Worm (Caenorhabditis elegans): ENCODE measurements around the gene C34C12.2.

Gene C34C12.2

ce11 chrIII:3482291-3482690 lies 28.7 kb downstream of the C34C12.2 start, which contains the start of gene C34C12.6:
Gene C34C12.6, plus strand, starts transcription at chrIII:3482591.
- TF ChIP-seq repo-1 (tag; optimal IDR thresholded peaks at IDR 0.05) (no peak), C06A6.2 (GFP tag; conservative IDR thresholded peaks at IDR 0.05) (no peak), fkh-3 (tag; optimal IDR thresholded peaks at IDR 0.05) (no peak), sptf-2 (GFP tag; optimal IDR thresholded peaks at IDR 0.05) (no peak), hmg-1.2 (GFP tag; IDR thresholded peaks at IDR 0.05) (no peak)

- no peak for TF ChIP-seq D2030.7 (GFP tag; IDR thresholded peaks at IDR 0.05)
- TF ChIP-seq K11D2.4 (GFP tag; IDR thresholded peaks at IDR 0.05) = no peak
- no peak for TF ChIP-seq dpff-1 (tag; optimal IDR thresholded peaks at IDR 0.05)
- TF ChIP-seq T26A5.8 (tag; optimal IDR thresholded peaks at IDR 0.05) = no peak
- no peak for TF ChIP-seq efl-1 (GFP tag; optimal IDR thresholded peaks at IDR 0.05)
- TF ChIP-seq aptf-2 (GFP tag; conservative IDR thresholded peaks at IDR 0.05) = no peak
- TF ChIP-seq tbx-9 (tag; optimal IDR thresholded peaks at IDR 0.05; ENCODE audit: borderline replicate concordance) = no peak
- TF ChIP-seq rec-8 (tag; optimal IDR thresholded peaks at IDR 0.05) = no peak
- no peak for TF ChIP-seq ceh-79 (tag; optimal IDR thresholded peaks at IDR 0.05)
- TF ChIP-seq chd-7 (tag; optimal IDR thresholded peaks at IDR 0.05) = no peak
- TF ChIP-seq F39B2.1 (GFP tag; IDR thresholded peaks at IDR 0.05) = no peak
- no peak for TF ChIP-seq lin-54 (GFP tag; optimal IDR thresholded peaks at IDR 0.05)
- TF ChIP-seq snpc-1.3 (tag; optimal IDR thresholded peaks at IDR 0.05; ENCODE audit: insufficient read depth) = no peak
- TF ChIP-seq athp-1 (tag; optimal IDR thresholded peaks at IDR 0.05) = no peak
- no peak for TF ChIP-seq unc-130 (GFP tag; optimal IDR thresholded peaks at IDR 0.05)
- TF ChIP-seq dpl-1 (GFP tag; optimal IDR thresholded peaks at IDR 0.05) = no peak
Observed at ce11 chrIII:3484995-3485394, 31.4 kb downstream of the C34C12.2 start.

- TF ChIP-seq rpc-1 (optimal IDR thresholded peaks at IDR 0.05) (no peak), rpc-1 (tag; optimal IDR thresholded peaks at IDR 0.05) (no peak), F37B4.10 (GFP tag; IDR thresholded peaks at IDR 0.05) (no peak), nhr-179 (tag; optimal IDR thresholded peaks at IDR 0.05) (no peak), gei-17 (GFP tag; optimal IDR thresholded peaks at IDR 0.05) (no peak), T07F8.4 (tag; optimal IDR thresholded peaks at IDR 0.05) (no peak)
Observed at ce11 chrIII:3486055-3486454, 32.5 kb downstream of the C34C12.2 start.

- TF ChIP-seq B0035.1 (tag; optimal IDR thresholded peaks at IDR 0.05) (no peak), ztf-26 (tag; optimal IDR thresholded peaks at IDR 0.05) (no peak), unc-130 (GFP tag; optimal IDR thresholded peaks at IDR 0.05) (no peak), Y95B8A.8 (GFP tag; IDR thresholded peaks at IDR 0.05) (no peak), mes-4 (tag; optimal IDR thresholded peaks at IDR 0.05) (no peak)
Observed at ce11 chrIII:3487133-3487532, 33.5 kb downstream of the C34C12.2 start.

ce11 chrIII:3488224-3488623 lies 34.6 kb downstream of the C34C12.2 start, which contains the start of gene C34C12.7:
Gene C34C12.7, minus strand, starts transcription at chrIII:3488341.
- TF ChIP-seq hmg-1.2 (GFP tag; IDR thresholded peaks at IDR 0.05) (peak; percentile 65), F23B12.7 (tag; optimal IDR thresholded peaks at IDR 0.05; ENCODE audit: insufficient read depth) (no peak), F33H1.4 (GFP tag; IDR thresholded peaks at IDR 0.05) (no peak), fkh-3 (tag; optimal IDR thresholded peaks at IDR 0.05) (no peak)

All from whole organism, young adult.